Worm (Caenorhabditis elegans) whole organism, L3 larva: Measurements from ENCODE around the gene Y54G2A.32.

Experiments used
- R02D3.7 ChIP-seq: fragments of 150-350 bp; optimal IDR thresholded peaks from 2 replicates; lab custom pipeline; 2014; ENCODE audit warnings: missing biosample characterization, missing genetic modification characterization
- jun-1 ChIP-seq: fragments of 150-350 bp; optimal IDR thresholded peaks from 2 replicates; lab custom pipeline; 2014; ENCODE audit warnings: missing biosample characterization, missing genetic modification reagents, missing genetic modification characterization
- lin-39 ChIP-seq: fragments of 150-350 bp; optimal IDR thresholded peaks from 2 replicates; lab custom pipeline; 2018; ENCODE audit warnings: missing biosample characterization, missing genetic modification reagents, missing genetic modification characterization
- nhr-28 ChIP-seq: fragments of 150-350 bp; optimal IDR thresholded peaks from 2 replicates; lab custom pipeline; 2014; ENCODE audit warnings: missing biosample characterization, missing genetic modification characterization
- skn-1 ChIP-seq: fragments of 150-350 bp; optimal IDR thresholded peaks from 2 replicates; lab custom pipeline; 2014; ENCODE audit warnings: missing biosample characterization, missing genetic modification characterization
- zag-1 ChIP-seq: fragments of 150-350 bp; optimal IDR thresholded peaks from 2 replicates; lab custom pipeline; 2014; ENCODE audit warnings: missing biosample characterization, missing genetic modification characterization
- ztf-11 ChIP-seq: fragments of 150-350 bp; optimal IDR thresholded peaks from 2 replicates; lab custom pipeline; 2014; ENCODE audit warnings: missing biosample characterization, missing genetic modification characterization

DNA sequence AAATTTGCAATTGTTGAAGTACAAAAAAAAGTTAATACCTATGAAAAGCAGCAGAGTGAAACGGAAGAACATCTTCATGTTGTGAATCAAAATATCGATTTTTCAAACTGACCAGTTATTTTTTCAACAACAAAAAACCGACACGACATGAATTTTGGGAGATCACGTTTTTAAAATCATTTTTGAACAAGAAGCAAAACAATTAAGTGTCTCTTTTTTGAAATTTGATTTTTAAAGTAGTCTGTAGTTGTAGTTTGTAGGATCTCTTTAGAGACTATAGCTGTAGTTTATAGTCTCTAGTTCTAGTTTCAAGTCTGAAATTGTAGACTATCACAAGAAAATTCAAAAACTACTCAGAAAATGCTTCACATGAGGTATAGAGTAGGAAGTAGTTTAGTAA, 40.1 kb downstream of the Y54G2A.32 start, which contains the start of gene Y54G2A.15:
- TF ChIP-seq jun-1 (no peak), R02D3.7 (tag; lab: Kevin White, UChicago) (no peak), skn-1 (tag; lab: Kevin White, UChicago) (no peak), nhr-28 (no peak), lin-39 (tag; lab: Kevin White, UChicago) (no peak), ztf-11 (tag; lab: Kevin White, UChicago) (no peak), zag-1 (tag; lab: Kevin White, UChicago) (no peak)
